Worm (Caenorhabditis elegans): ENCODE results near the gene cyp-13A3.
A peak's percentile ranks its signal among the peaks of the same experiment; 100 is the strongest.

cyp-13A3 gene

ce11 chrII:9741400-9741799 lies 51.7 kb downstream of the cyp-13A3 start:
- TF ChIP-seq aly-2 (tag; optimal IDR thresholded peaks at IDR 0.05) (no peak), elt-2 (tag; optimal IDR thresholded peaks at IDR 0.05) (peak; percentile 49)

ce11 chrII:9740552-9740951 lies 52.5 kb downstream of the cyp-13A3 start:
- TF ChIP-seq pha-4 (tag; optimal IDR thresholded peaks at IDR 0.05): peak; percentile 50
- no peak for TF ChIP-seq mml-1 (tag; optimal IDR thresholded peaks at IDR 0.05)
- peak; percentile 34 for TF ChIP-seq nfya-1 (tag; optimal IDR thresholded peaks at IDR 0.05; ENCODE audit: insufficient read depth)
- TF ChIP-seq pqm-1 (tag; optimal IDR thresholded peaks at IDR 0.05): peak; percentile 83
- no peak for TF ChIP-seq lsy-12 (tag; optimal IDR thresholded peaks at IDR 0.05)
- no peak for TF ChIP-seq ZK546.5 (tag; optimal IDR thresholded peaks at IDR 0.05)
- no peak for TF ChIP-seq nhr-76 (tag; optimal IDR thresholded peaks at IDR 0.05)
- TF ChIP-seq tbx-2 (tag; optimal IDR thresholded peaks at IDR 0.05): no peak
- TF ChIP-seq unc-39 (tag; optimal IDR thresholded peaks at IDR 0.05): no peak
- no peak for TF ChIP-seq fkh-10 (GFP tag; optimal IDR thresholded peaks at IDR 0.05)
- TF ChIP-seq elt-2 (tag; optimal IDR thresholded peaks at IDR 0.05): peak; percentile 94

- peak; percentile 29 for TF ChIP-seq pha-4 (tag; optimal IDR thresholded peaks at IDR 0.05)
- TF ChIP-seq nhr-12 (tag; optimal IDR thresholded peaks at IDR 0.05): no peak
- peak; percentile 15 for TF ChIP-seq ceh-28 (tag; optimal IDR thresholded peaks at IDR 0.05)
- peak; percentile 28 for TF ChIP-seq nfya-1 (tag; optimal IDR thresholded peaks at IDR 0.05; ENCODE audit: insufficient read depth)
- peak; percentile 25 for TF ChIP-seq ama-1 (optimal IDR thresholded peaks at IDR 0.05)
- no peak for TF ChIP-seq ceh-16 (tag; optimal IDR thresholded peaks at IDR 0.05)
- TF ChIP-seq snpc-4 (tag; optimal IDR thresholded peaks at IDR 0.05): peak; percentile 16
- TF ChIP-seq mdl-1 (tag; optimal IDR thresholded peaks at IDR 0.05): no peak
- TF ChIP-seq pqm-1 (tag; optimal IDR thresholded peaks at IDR 0.05): peak; percentile 81
- peak; percentile 96 for TF ChIP-seq elt-2 (tag; optimal IDR thresholded peaks at IDR 0.05)
These were observed 54.3 kb downstream of the cyp-13A3 start for ce11 chrII:9738820-9739219.

Data from whole organism, L3 larva.